Worm (Caenorhabditis elegans) whole organism, young adult: ENCODE measurements around the gene C45B11.5.

ENCODE experiments used
- B0336.3 ChIP-seq: fragments of 200-800 bp; sonication (Bioruptor generic); IDR thresholded peaks from 2 replicates; pipeline ENCODE4 v1.3.6; 2022; ENCODE audit warnings: missing genetic modification characterization, missing compliant biosample characterization
- C17E4.6 ChIP-seq: fragments of 200-800 bp; sonication (Bioruptor generic); IDR thresholded peaks from 2 replicates; pipeline ENCODE4 v1.3.6; 2022; ENCODE audit warnings: missing genetic modification reagents, missing genetic modification characterization, missing compliant biosample characterization
- F33H1.4 ChIP-seq: fragments of 200-800 bp; sonication (Bioruptor generic); IDR thresholded peaks from 2 replicates; pipeline ENCODE4 v1.3.6; 2022; ENCODE audit warnings: missing genetic modification reagents, missing genetic modification characterization, missing compliant biosample characterization
- F37B4.10 ChIP-seq: fragments of 200-800 bp; sonication (Bioruptor generic); IDR thresholded peaks from 2 replicates; pipeline ENCODE4 v1.3.6; 2022; ENCODE audit warnings: missing genetic modification characterization, missing compliant biosample characterization
- F55B11.4 ChIP-seq: sonication (generic microtip); optimal IDR thresholded peaks from 2 replicates; lab custom pipeline; 2016; ENCODE audit warnings: missing compliant biosample characterization, missing genetic modification characterization, borderline replicate concordance; ENCODE audit not compliant: insufficient read depth
- F57C9.4 ChIP-seq: sonication (generic microtip); optimal IDR thresholded peaks from 2 replicates; lab custom pipeline; 2017; ENCODE audit warnings: mild to moderate bottlenecking, missing genetic modification characterization, missing compliant biosample characterization
- Y53F4B.3 ChIP-seq: fragments of 200-800 bp; sonication (Bioruptor generic); IDR thresholded peaks from 2 replicates; pipeline ENCODE4 v1.3.6; 2022; ENCODE audit warnings: missing genetic modification reagents, missing genetic modification characterization, missing compliant biosample characterization
- akir-1 ChIP-seq: fragments of 200-800 bp; sonication (Bioruptor generic); optimal IDR thresholded peaks from 2 replicates; lab custom pipeline; 2018; ENCODE audit warnings: mild to moderate bottlenecking, missing genetic modification characterization, moderate library complexity, missing compliant biosample characterization
- atf-7 ChIP-seq: sonication (generic microtip); optimal IDR thresholded peaks from 2 replicates; lab custom pipeline; 2017; ENCODE audit warnings: mild to moderate bottlenecking, missing genetic modification characterization, missing compliant biosample characterization
- attf-5 ChIP-seq: fragments of 200-800 bp; sonication (Bioruptor generic); optimal IDR thresholded peaks from 2 replicates; lab custom pipeline; 2018; ENCODE audit warnings: mild to moderate bottlenecking, missing genetic modification characterization, missing compliant biosample characterization
- ccch-3 ChIP-seq: fragments of 200-800 bp; sonication (Bioruptor generic); optimal IDR thresholded peaks from 2 replicates; lab custom pipeline; 2018; ENCODE audit warnings: mild to moderate bottlenecking, missing genetic modification characterization, missing compliant biosample characterization
- ceh-27 ChIP-seq: fragments of 200-800 bp; sonication (Bioruptor generic); optimal IDR thresholded peaks from 2 replicates; lab custom pipeline; 2018; ENCODE audit warnings: mild to moderate bottlenecking, missing genetic modification characterization, moderate library complexity, missing compliant biosample characterization
- ceh-91 ChIP-seq: fragments of 200-800 bp; sonication (Bioruptor generic); IDR thresholded peaks from 2 replicates; pipeline ENCODE4 v1.3.6; 2022; ENCODE audit warnings: missing genetic modification reagents, missing genetic modification characterization, missing compliant biosample characterization
- chd-7 ChIP-seq: sonication (generic microtip); optimal IDR thresholded peaks from 2 replicates; lab custom pipeline; 2016; ENCODE audit warnings: mild to moderate bottlenecking, missing genetic modification characterization, moderate library complexity, missing compliant biosample characterization
- dpl-1 ChIP-seq: fragments of 150-350 bp; optimal IDR thresholded peaks from 2 replicates; lab custom pipeline; 2014; ENCODE audit warnings: missing biosample characterization, missing genetic modification reagents, missing genetic modification characterization
- efl-1 ChIP-seq: fragments of 150-350 bp; optimal IDR thresholded peaks from 2 replicates; lab custom pipeline; 2014; ENCODE audit warnings: missing biosample characterization, missing genetic modification reagents, missing genetic modification characterization
- egl-18 ChIP-seq: fragments of 200-800 bp; sonication (Bioruptor generic); IDR thresholded peaks from 2 replicates; pipeline ENCODE4 v1.3.6; 2022; ENCODE audit warnings: missing genetic modification reagents, missing genetic modification characterization, missing compliant biosample characterization
- fkh-3 ChIP-seq: sonication (generic microtip); optimal IDR thresholded peaks from 2 replicates; lab custom pipeline; 2016; ENCODE audit warnings: mild to moderate bottlenecking, missing genetic modification characterization, missing compliant biosample characterization
- gei-17 ChIP-seq: fragments of 200-800 bp; sonication (Bioruptor generic); optimal IDR thresholded peaks from 2 replicates; lab custom pipeline; 2018; ENCODE audit warnings: mild to moderate bottlenecking, missing genetic modification characterization, missing compliant biosample characterization
- him-1 ChIP-seq: sonication (generic microtip); optimal IDR thresholded peaks from 2 replicates; lab custom pipeline; 2016; ENCODE audit warnings: missing genotype, missing genetic modification reagents, missing genetic modification characterization, missing compliant biosample characterization
- hmg-1.2 ChIP-seq: fragments of 200-800 bp; sonication (Bioruptor generic); IDR thresholded peaks from 2 replicates; pipeline ENCODE4 v1.3.6; 2022; ENCODE audit warnings: missing genetic modification reagents, missing genetic modification characterization, missing compliant biosample characterization
- hmg-20 ChIP-seq: fragments of 200-800 bp; sonication (Bioruptor generic); IDR thresholded peaks from 2 replicates; pipeline ENCODE4 v1.3.6; 2022; ENCODE audit warnings: missing genetic modification reagents, missing genetic modification characterization, missing compliant biosample characterization
- let-607 ChIP-seq, 2 experiments: fragments of 200-800 bp in 1 of 2; sonication (Bioruptor generic) in 1 of 2; sonication (generic microtip) in 1 of 2; optimal IDR thresholded peaks; 2 replicates each; lab custom pipeline; 2016 to 2018; ENCODE audit warnings: mild to moderate bottlenecking in 2 of 2, missing compliant biosample characterization in 2 of 2, missing genetic modification characterization in 2 of 2, moderate library complexity in 2 of 2, missing genotype in 1 of 2
- lin-26 ChIP-seq: fragments of 200-800 bp; sonication (Bioruptor generic); IDR thresholded peaks from 2 replicates; pipeline ENCODE4 v1.3.6; 2022; ENCODE audit warnings: missing genetic modification reagents, missing genetic modification characterization, missing compliant biosample characterization
- lin-54 ChIP-seq: fragments of 200-800 bp; sonication (Bioruptor generic); optimal IDR thresholded peaks from 2 replicates; lab custom pipeline; 2018; ENCODE audit warnings: mild to moderate bottlenecking, missing genetic modification characterization, missing compliant biosample characterization
- lsl-1 ChIP-seq: fragments of 200-800 bp; sonication (Bioruptor generic); optimal IDR thresholded peaks from 2 replicates; lab custom pipeline; 2018; ENCODE audit warnings: mild to moderate bottlenecking, missing genetic modification characterization, moderate library complexity, missing compliant biosample characterization
- madf-10 ChIP-seq: sonication (generic microtip); optimal IDR thresholded peaks from 2 replicates; lab custom pipeline; 2016; ENCODE audit warnings: mild to moderate bottlenecking, missing genetic modification characterization, missing compliant biosample characterization
- madf-3 ChIP-seq: fragments of 200-800 bp; sonication (Bioruptor generic); IDR thresholded peaks from 2 replicates; pipeline ENCODE4 v1.3.6; 2022; ENCODE audit warnings: missing genetic modification reagents, missing genetic modification characterization, missing compliant biosample characterization
- madf-6 ChIP-seq: fragments of 200-800 bp; sonication (Bioruptor generic); IDR thresholded peaks from 2 replicates; pipeline ENCODE4 v1.3.6; 2022; ENCODE audit warnings: missing genetic modification reagents, missing genetic modification characterization, missing compliant biosample characterization
- nhr-80 ChIP-seq: sonication (generic microtip); optimal IDR thresholded peaks from 2 replicates; lab custom pipeline; 2016; ENCODE audit warnings: missing genetic modification characterization, missing compliant biosample characterization
- pbrm-1 ChIP-seq: fragments of 200-800 bp; sonication (Bioruptor generic); IDR thresholded peaks from 2 replicates; pipeline ENCODE4 v1.3.6; 2022; ENCODE audit warnings: missing genetic modification reagents, missing genetic modification characterization, missing compliant biosample characterization
- rpc-1 ChIP-seq, 2 experiments: fragments of 150-350 bp in 1 of 2; sonication (generic microtip) in 1 of 2; optimal IDR thresholded peaks; 2 replicates each; lab custom pipeline; 2014 to 2018; ENCODE audit warnings: missing biosample characterization in 1 of 2, missing genetic modification characterization in 1 of 2, missing genetic modification reagents in 1 of 2, missing genotype in 1 of 2
- snpc-1.3 ChIP-seq: sonication (generic microtip); optimal IDR thresholded peaks from 2 replicates; lab custom pipeline; 2017; ENCODE audit warnings: missing genetic modification characterization, mild to moderate bottlenecking, missing compliant biosample characterization, antibody characterized with exemption, moderate library complexity, missing genotype, missing genetic modification reagents; ENCODE audit not compliant: insufficient read depth
- snpc-4 ChIP-seq, 5 experiments: fragments of 150-350 bp in 1 of 5; sonication (generic microtip) in 4 of 5; optimal IDR thresholded peaks; 2 replicates each; lab custom pipeline; 2014 to 2018; ENCODE audit warnings: missing genetic modification characterization in 5 of 5, missing biosample characterization in 3 of 5, antibody characterized with exemption in 2 of 5, mild to moderate bottlenecking in 2 of 5, missing compliant biosample characterization in 2 of 5, missing genotype in 2 of 5, moderate library complexity in 2 of 5, missing genetic modification reagents in 1 of 5
- tbx-9 ChIP-seq: sonication (generic microtip); optimal IDR thresholded peaks from 2 replicates; lab custom pipeline; 2016; ENCODE audit warnings: borderline replicate concordance, missing genetic modification characterization, inconsistent platforms, missing compliant biosample characterization
- zfh-2 ChIP-seq: fragments of 200-800 bp; sonication (Bioruptor generic); conservative IDR thresholded peaks from 2 replicates; pipeline ENCODE4 v1.3.6; 2022; ENCODE audit warnings: missing genetic modification reagents, missing genetic modification characterization, missing compliant biosample characterization
- ztf-18 ChIP-seq: sonication (generic microtip); optimal IDR thresholded peaks from 2 replicates; lab custom pipeline; 2016; ENCODE audit warnings: missing genotype, mild to moderate bottlenecking, missing genetic modification characterization, missing compliant biosample characterization
- ztf-25 ChIP-seq: fragments of 200-800 bp; sonication (Bioruptor generic); IDR thresholded peaks from 2 replicates; pipeline ENCODE4 v1.3.6; 2022; ENCODE audit warnings: missing genetic modification reagents, missing genetic modification characterization, missing compliant biosample characterization
- ztf-3 ChIP-seq: fragments of 200-800 bp; sonication (Bioruptor generic); optimal IDR thresholded peaks from 2 replicates; lab custom pipeline; 2018; ENCODE audit warnings: mild to moderate bottlenecking, missing genetic modification characterization, missing compliant biosample characterization

The C45B11.5 gene

ce11 chrV:11046730-11047129 lies 5.1 kb downstream of the C45B11.5 start, which contains the start of gene dhs-18:
Gene dhs-18 (minus strand): TSS chrV:11046833.
- TF ChIP-seq nhr-80 (tag; lab: Kevin White, UChicago) (peak; percentile 14), lin-54 (GFP tag; lab: Kevin White, UChicago) (no peak)

- TF ChIP-seq ceh-91 (GFP tag; lab: Robert Waterston, UW) (no peak), ztf-18 (tag; lab: Kevin White, UChicago) (no peak)
Measured at ce11 chrV:11048678-11049077, 7.1 kb downstream of the C45B11.5 start, which contains the start of gene srh-74. Gene srh-74 (minus strand): TSS chrV:11048778.

- TF ChIP-seq ztf-25 (GFP tag; lab: Robert Waterston, UW) (no peak), B0336.3 (GFP tag; lab: Robert Waterston, UW) (no peak), F55B11.4 (tag; lab: Kevin White, UChicago) (no peak), pbrm-1 (no peak), ccch-3 (GFP tag; lab: Kevin White, UChicago) (no peak)
Measured at ce11 chrV:11051921-11052320, 10.3 kb downstream of the C45B11.5 start, which contains the start of gene T04C12.33. Gene T04C12.33 (plus strand): TSS chrV:11052221.

- TF ChIP-seq Y53F4B.3 (GFP tag; lab: Robert Waterston, UW) (no peak), efl-1 (GFP tag; lab: Kevin White, UChicago) (no peak), fkh-3 (no peak), madf-10 (tag; lab: Kevin White, UChicago) (no peak), madf-6 (GFP tag; lab: Robert Waterston, UW) (no peak), madf-3 (no peak), lin-26 (GFP tag; lab: Robert Waterston, UW) (no peak), zfh-2 (no peak), hmg-1.2 (GFP tag; lab: Robert Waterston, UW) (no peak), atf-7 (tag; lab: Kevin White, UChicago) (no peak), ztf-25 (GFP tag; lab: Robert Waterston, UW) (no peak), snpc-1.3 (no peak), lsl-1 (GFP tag; lab: Kevin White, UChicago) (no peak), F57C9.4 (no peak), egl-18 (GFP tag; lab: Robert Waterston, UW) (no peak), let-607 (tag; optimal IDR thresholded peaks at IDR 0.05; lab: Kevin White, UChicago) (no peak)
Measured at ce11 chrV:11053827-11054226, 12.2 kb downstream of the C45B11.5 start, which contains the start of gene T04C12.7. Gene T04C12.7 (plus strand): TSS chrV:11054127.

ce11 chrV:11056484-11056883 lies 14.9 kb downstream of the C45B11.5 start:
- TF ChIP-seq F37B4.10 (GFP tag; lab: Robert Waterston, UW) = no peak
- no peak for TF ChIP-seq hmg-20
- TF ChIP-seq tbx-9 (tag; lab: Kevin White, UChicago) = no peak
- TF ChIP-seq ztf-3 = no peak
- TF ChIP-seq him-1 (tag; lab: Kevin White, UChicago) = no peak
- no peak for TF ChIP-seq dpl-1 (GFP tag; lab: Kevin White, UChicago)
- no peak for TF ChIP-seq Y53F4B.3 (GFP tag; lab: Robert Waterston, UW)
- no peak for TF ChIP-seq rpc-1 (optimal IDR thresholded peaks at IDR 0.05; lab: Kevin White, UChicago)
- TF ChIP-seq rpc-1 (tag; optimal IDR thresholded peaks at IDR 0.05; lab: Kevin White, UChicago) = no peak
- TF ChIP-seq chd-7 = no peak
- no peak for TF ChIP-seq gei-17 (GFP tag; lab: Kevin White, UChicago)
- TF ChIP-seq atf-7 (tag; lab: Kevin White, UChicago) = no peak
- no peak for TF ChIP-seq attf-5
- no peak for TF ChIP-seq snpc-4 (GFP tag; optimal IDR thresholded peaks at IDR 0.05; lab: Kevin White, UChicago)
- no peak for TF ChIP-seq snpc-4 (tag; optimal IDR thresholded peaks at IDR 0.05; lab: Kevin White, UChicago)
- TF ChIP-seq F33H1.4 (GFP tag; lab: Robert Waterston, UW) = no peak
- TF ChIP-seq akir-1 = no peak
- no peak for TF ChIP-seq C17E4.6
- TF ChIP-seq ceh-27 (GFP tag; lab: Kevin White, UChicago) = no peak
